Comparison of ENCODE assay signal across 2 fruit fly cellular contexts in the genomic region with DNA sequence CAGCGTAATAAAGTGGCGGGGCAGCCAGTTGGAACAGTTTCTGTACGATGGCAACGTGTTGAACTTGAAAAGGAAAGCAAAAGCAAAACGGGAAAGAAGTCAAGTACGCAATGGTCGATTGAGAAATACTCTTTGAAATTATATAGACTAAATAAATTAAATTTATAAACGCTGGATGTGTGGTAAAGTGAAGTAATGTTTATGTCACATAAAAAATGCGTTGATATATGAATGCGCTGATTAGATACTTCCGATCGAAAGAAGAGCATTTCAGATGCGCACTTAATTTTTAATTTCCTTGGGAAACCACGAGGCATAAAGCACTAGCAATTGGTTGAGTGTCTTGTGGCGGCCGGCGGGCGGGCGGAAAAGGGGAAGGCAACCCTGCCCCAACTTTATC.
TF ChIP-seq lines count a peak whose summit lies in the region.

No protein-coding gene starts in this region.

TF ChIP-seq in whole organism, embryonic, 481 proteins besides CTCF, POLR2A, EP300 and RAD21 (continued from another document and continues in another):
- TF ChIP-seq CG3407 (GFP tag; optimal IDR thresholded peaks at IDR 0.05; lab: Kevin White, UChicago) (peak; percentile 21), jumu (GFP tag; optimal IDR thresholded peaks at IDR 0.05; lab: Kevin White, UChicago) (no peak), D19A (tag; optimal IDR thresholded peaks at IDR 0.05; lab: Kevin White, UChicago) (peak; percentile 97), CG17361 (GFP tag; IDR thresholded peaks at IDR 0.05; lab: Robert Waterston, UW) (no peak; the same call in 2 of the 3 replicates), CG9727 (GFP tag; optimal IDR thresholded peaks at IDR 0.05; lab: Kevin White, UChicago) (peak; percentile 15), chif (GFP tag; optimal IDR thresholded peaks at IDR 0.05; lab: Kevin White, UChicago) (peak in 1 of 2 experiments; percentile 16), CG1832 (GFP tag; optimal IDR thresholded peaks at IDR 0.05; lab: Kevin White, UChicago) (no peak), peb (GFP tag; IDR thresholded peaks at IDR 0.05; lab: Robert Waterston, UW) (0 out of 2 replicates have a peak, but pooled peaks have one; percentile 16), croc (GFP tag; conservative IDR thresholded peaks at IDR 0.05; lab: Robert Waterston, UW) (0 out of 3 replicates have a peak, but pooled peaks have one; percentile 18), Drgx (GFP tag; IDR thresholded peaks at IDR 0.05; lab: Robert Waterston, UW) (peak; percentile 60), CG10366 (GFP tag; IDR thresholded peaks at IDR 0.05; lab: Robert Waterston, UW) (peak; percentile 37; the same call in 1 of the 2 replicates), Ada2b (GFP tag; IDR thresholded peaks at IDR 0.05; lab: Robert Waterston, UW) (0 out of 2 replicates have a peak, but pooled peaks have one; percentile 15), CG11247 (GFP tag; IDR thresholded peaks at IDR 0.05; lab: Robert Waterston, UW) (0 out of 2 replicates have a peak, but pooled peaks have one; percentile 7), CG14965 (GFP tag; optimal IDR thresholded peaks at IDR 0.05; lab: Kevin White, UChicago; ENCODE audit: borderline replicate concordance) (no peak), Blimp-1 (GFP tag; optimal IDR thresholded peaks at IDR 0.05; lab: Kevin White, UChicago) (peak; percentile 84), ci (GFP tag; IDR thresholded peaks at IDR 0.05; lab: Robert Waterston, UW) (peak; percentile 75), CG13424 (tag; optimal IDR thresholded peaks at IDR 0.05; lab: Kevin White, UChicago) (peak; percentile 57), sqz (GFP tag; optimal IDR thresholded peaks at IDR 0.05; lab: Kevin White, UChicago) (no peak), Chrac-16 (GFP tag; optimal IDR thresholded peaks at IDR 0.05; lab: Kevin White, UChicago) (peak; percentile 18), pb (GFP tag; optimal IDR thresholded peaks at IDR 0.05; lab: Kevin White, UChicago) (no peak), CG8924 (tag; optimal IDR thresholded peaks at IDR 0.05; lab: Kevin White, UChicago) (peak; percentile 25), crol (GFP tag; IDR thresholded peaks at IDR 0.05; lab: Robert Waterston, UW) (no peak), Pdp1 (GFP tag; optimal IDR thresholded peaks at IDR 0.05; lab: Kevin White, UChicago) (no peak), CG7271 (tag; optimal IDR thresholded peaks at IDR 0.05; lab: Kevin White, UChicago) (no peak), dpn (GFP tag; optimal IDR thresholded peaks at IDR 0.05; lab: Kevin White, UChicago) (no peak), Ptx1 (GFP tag; IDR thresholded peaks at IDR 0.05; lab: Robert Waterston, UW) (0 out of 2 replicates have a peak, but pooled peaks have one; percentile 23), H15 (GFP tag; IDR thresholded peaks at IDR 0.05; lab: Robert Waterston, UW) (0 out of 3 replicates have a peak, but pooled peaks have one; percentile 14), CG17186 (GFP tag; optimal IDR thresholded peaks at IDR 0.05; lab: Kevin White, UChicago) (no peak), shn (GFP tag; optimal IDR thresholded peaks at IDR 0.05; lab: Kevin White, UChicago) (no peak), dmrt11E (tag; optimal IDR thresholded peaks at IDR 0.05; lab: Kevin White, UChicago) (peak; percentile 56), ttk (GFP tag; IDR thresholded peaks at IDR 0.05; lab: Robert Waterston, UW) (0 out of 2 replicates have a peak, but pooled peaks have one; percentile 24), insv (GFP tag; optimal IDR thresholded peaks at IDR 0.05; lab: Kevin White, UChicago) (no peak), Aef1 (GFP tag; IDR thresholded peaks at IDR 0.05; lab: Robert Waterston, UW) (no peak), Spps (tag; optimal IDR thresholded peaks at IDR 0.05; lab: Kevin White, UChicago) (peak; percentile 18), CG17829 (tag; optimal IDR thresholded peaks at IDR 0.05; lab: Kevin White, UChicago) (peak; percentile 52), ab (GFP tag; optimal IDR thresholded peaks at IDR 0.05; lab: Kevin White, UChicago) (no peak), Usf (GFP tag; optimal IDR thresholded peaks at IDR 0.05; lab: Kevin White, UChicago) (peak; percentile 19), lab (GFP tag; optimal IDR thresholded peaks at IDR 0.05; lab: Kevin White, UChicago) (peak; percentile 19), Mrtf (GFP tag; IDR thresholded peaks at IDR 0.05; lab: Robert Waterston, UW) (no peak), dati (GFP tag; IDR thresholded peaks at IDR 0.05; lab: Robert Waterston, UW) (no peak), CG9437 (GFP tag; optimal IDR thresholded peaks at IDR 0.05; lab: Kevin White, UChicago) (no peak), Max (GFP tag; optimal IDR thresholded peaks at IDR 0.05; lab: Kevin White, UChicago) (peak; percentile 0), CG10654 (GFP tag; optimal IDR thresholded peaks at IDR 0.05; lab: Kevin White, UChicago) (no peak), sc (optimal IDR thresholded peaks at IDR 0.05; lab: Kevin White, UChicago) (no peak), sc (GFP tag; optimal IDR thresholded peaks at IDR 0.05; lab: Kevin White, UChicago) (peak; percentile 9), CG5953 (GFP tag; IDR thresholded peaks at IDR 0.05; lab: Robert Waterston, UW) (no peak), Awh (GFP tag; IDR thresholded peaks at IDR 0.05; lab: Robert Waterston, UW) (no peak), CG30403 (GFP tag; optimal IDR thresholded peaks at IDR 0.05; lab: Kevin White, UChicago) (peak; percentile 10), CG6689 (GFP tag; IDR thresholded peaks at IDR 0.05; lab: Robert Waterston, UW) (0 out of 2 replicates have a peak, but pooled peaks have one; percentile 20), yki (optimal IDR thresholded peaks at IDR 0.05; lab: Kevin White, UChicago) (no peak), CG9817 (tag; optimal IDR thresholded peaks at IDR 0.05; lab: Kevin White, UChicago) (peak; percentile 11), CG1647 (GFP tag; optimal IDR thresholded peaks at IDR 0.05; lab: Kevin White, UChicago) (no peak), Nf-YB (GFP tag; optimal IDR thresholded peaks at IDR 0.05; lab: Kevin White, UChicago) (peak; percentile 30), otp (GFP tag; IDR thresholded peaks at IDR 0.05; lab: Robert Waterston, UW) (no peak), CG5180 (GFP tag; optimal IDR thresholded peaks at IDR 0.05; lab: Kevin White, UChicago) (no peak), CG3281 (GFP tag; optimal IDR thresholded peaks at IDR 0.05; lab: Kevin White, UChicago) (no peak), CG15601 (tag; optimal IDR thresholded peaks at IDR 0.05; lab: Kevin White, UChicago) (peak; percentile 38), Six4 (GFP tag; optimal IDR thresholded peaks at IDR 0.05; lab: Kevin White, UChicago) (no peak), CoRest (tag; optimal IDR thresholded peaks at IDR 0.05; lab: Kevin White, UChicago) (peak; percentile 35), CG10979 (tag; optimal IDR thresholded peaks at IDR 0.05; lab: Kevin White, UChicago) (peak; percentile 59), kni (GFP tag; optimal IDR thresholded peaks at IDR 0.05; lab: Kevin White, UChicago) (no peak), cad (GFP tag; optimal IDR thresholded peaks at IDR 0.05; lab: Kevin White, UChicago) (no peak), Xrp1 (GFP tag; IDR thresholded peaks at IDR 0.05; lab: Robert Waterston, UW) (peak; percentile 49)

TF ChIP-seq in whole organism, prepupa, 60 proteins besides CTCF, POLR2A, EP300 and RAD21 (continued from another document):
- TF ChIP-seq Ets21C (GFP tag; optimal IDR thresholded peaks at IDR 0.05; lab: Kevin White, UChicago), result no peak
- peak; percentile 57 for TF ChIP-seq CG3032 (tag; optimal IDR thresholded peaks at IDR 0.05; lab: Kevin White, UChicago)
- no peak for TF ChIP-seq Eip93F (GFP tag; optimal IDR thresholded peaks at IDR 0.05; lab: Kevin White, UChicago)
- TF ChIP-seq dsx (GFP tag; optimal IDR thresholded peaks at IDR 0.05; lab: Kevin White, UChicago; ENCODE audit: poor library complexity, severe bottlenecking), result peak; percentile 52
- peak; percentile 58 for TF ChIP-seq CG3919 (GFP tag; optimal IDR thresholded peaks at IDR 0.05; lab: Kevin White, UChicago)
- peak; percentile 28 for TF ChIP-seq CG6792 (GFP tag; optimal IDR thresholded peaks at IDR 0.05; lab: Kevin White, UChicago)
- peak; percentile 58 for TF ChIP-seq pdm3 (GFP tag; optimal IDR thresholded peaks at IDR 0.05; lab: Kevin White, UChicago)
- peak; percentile 72; the same call in 2 of the 3 replicates for TF ChIP-seq CG6163 (GFP tag; IDR thresholded peaks at IDR 0.05; lab: Robert Waterston, UW)
- no peak for TF ChIP-seq CG9139 (GFP tag; optimal IDR thresholded peaks at IDR 0.05; lab: Kevin White, UChicago)
- peak; percentile 16 for TF ChIP-seq vri (GFP tag; optimal IDR thresholded peaks at IDR 0.05; lab: Kevin White, UChicago)
- peak; percentile 33 for TF ChIP-seq CG16779 (tag; optimal IDR thresholded peaks at IDR 0.05; lab: Kevin White, UChicago)
- 0 out of 2 replicates have a peak, but pooled peaks have one; percentile 21 for TF ChIP-seq CG11294 (GFP tag; IDR thresholded peaks at IDR 0.05; lab: Robert Waterston, UW)
- TF ChIP-seq CG10631 (GFP tag; optimal IDR thresholded peaks at IDR 0.05; lab: Kevin White, UChicago), result peak; percentile 53
- TF ChIP-seq CG6276 (GFP tag; optimal IDR thresholded peaks at IDR 0.05; lab: Kevin White, UChicago), result peak; percentile 30
- peak; percentile 18 for TF ChIP-seq Hr39 (GFP tag; optimal IDR thresholded peaks at IDR 0.05; lab: Kevin White, UChicago)
- no peak for TF ChIP-seq CG6854 (GFP tag; optimal IDR thresholded peaks at IDR 0.05; lab: Kevin White, UChicago)
- peak; percentile 17 for TF ChIP-seq lz (GFP tag; optimal IDR thresholded peaks at IDR 0.05; lab: Kevin White, UChicago)
- TF ChIP-seq CG1621 (tag; optimal IDR thresholded peaks at IDR 0.05; lab: Kevin White, UChicago), result peak; percentile 7
- TF ChIP-seq Smox (GFP tag; optimal IDR thresholded peaks at IDR 0.05; lab: Kevin White, UChicago), result peak; percentile 15
- TF ChIP-seq cyc (GFP tag; optimal IDR thresholded peaks at IDR 0.05; lab: Kevin White, UChicago), result no peak
- peak in 1 of 2 experiments; percentile 41 for TF ChIP-seq salr (GFP tag; optimal IDR thresholded peaks at IDR 0.05; lab: Kevin White, UChicago)
- TF ChIP-seq svp (GFP tag; lab: Kevin White, UChicago), result peak; percentile 58
- TF ChIP-seq Sox15 (GFP tag; optimal IDR thresholded peaks at IDR 0.05; lab: Kevin White, UChicago), result peak; percentile 1
- peak; percentile 28 for TF ChIP-seq net (GFP tag; optimal IDR thresholded peaks at IDR 0.05; lab: Kevin White, UChicago)
- TF ChIP-seq Lpt (GFP tag; optimal IDR thresholded peaks at IDR 0.05; lab: Kevin White, UChicago), result peak; percentile 61
- TF ChIP-seq Blimp-1 (GFP tag; optimal IDR thresholded peaks at IDR 0.05; lab: Kevin White, UChicago), result no peak
- TF ChIP-seq Hr38 (GFP tag; optimal IDR thresholded peaks at IDR 0.05; lab: Kevin White, UChicago), result no peak
- peak; percentile 31 for TF ChIP-seq CG10669 (GFP tag; optimal IDR thresholded peaks at IDR 0.05; lab: Kevin White, UChicago)
- peak; percentile 26 for TF ChIP-seq CG8632 (GFP tag; optimal IDR thresholded peaks at IDR 0.05; lab: Kevin White, UChicago)
- TF ChIP-seq eg (GFP tag; IDR thresholded peaks at IDR 0.05; lab: Robert Waterston, UW), result peak; percentile 68
- TF ChIP-seq CG32006 (GFP tag; optimal IDR thresholded peaks at IDR 0.05; lab: Kevin White, UChicago), result peak; percentile 78
- TF ChIP-seq esn (GFP tag; optimal IDR thresholded peaks at IDR 0.05; lab: Kevin White, UChicago), result peak; percentile 38
- no peak for TF ChIP-seq CG31627 (GFP tag; optimal IDR thresholded peaks at IDR 0.05; lab: Kevin White, UChicago)
- peak; percentile 44 for TF ChIP-seq fd59A (GFP tag; optimal IDR thresholded peaks at IDR 0.05; lab: Kevin White, UChicago)
- no peak for TF ChIP-seq CG11902 (GFP tag; optimal IDR thresholded peaks at IDR 0.05; lab: Kevin White, UChicago)
- TF ChIP-seq CG15336 (GFP tag; IDR thresholded peaks at IDR 0.05; lab: Robert Waterston, UW), result peak; percentile 81
- TF ChIP-seq achi (GFP tag; optimal IDR thresholded peaks at IDR 0.05; lab: Kevin White, UChicago), result peak; percentile 59
- no peak for TF ChIP-seq CG8319 (GFP tag; optimal IDR thresholded peaks at IDR 0.05; lab: Kevin White, UChicago)
